Worm (Caenorhabditis elegans) whole organism, L2 larva: ENCODE measurements around the gene F42G2.7.

Experiments
- C34F6.9 ChIP-seq: fragments of 150-350 bp; optimal IDR thresholded peaks from 2 replicates; lab custom pipeline; 2014; ENCODE audit warnings: missing biosample characterization, missing genetic modification characterization
- F13H6.1 ChIP-seq: sonication (generic microtip); optimal IDR thresholded peaks from 2 replicates; lab custom pipeline; 2016; ENCODE audit warnings: missing genetic modification characterization, missing compliant biosample characterization
- R02D3.7 ChIP-seq: fragments of 150-350 bp; optimal IDR thresholded peaks from 2 replicates; lab custom pipeline; 2014; ENCODE audit warnings: missing biosample characterization, missing genetic modification characterization
- Y55F3AM.14 ChIP-seq: fragments of 200-800 bp; sonication (Bioruptor generic); optimal IDR thresholded peaks from 2 replicates; lab custom pipeline; 2018; ENCODE audit warnings: mild to moderate bottlenecking, missing genetic modification characterization, missing compliant biosample characterization
- ama-1 ChIP-seq: fragments of 150-350 bp; optimal IDR thresholded peaks from 2 replicates; lab custom pipeline; 2018; ENCODE audit warnings: inconsistent platforms
- ceh-16 ChIP-seq: fragments of 150-350 bp; optimal IDR thresholded peaks from 2 replicates; lab custom pipeline; 2014; ENCODE audit warnings: missing biosample characterization, missing genetic modification characterization
- ceh-82 ChIP-seq: fragments of 150-350 bp; optimal IDR thresholded peaks from 2 replicates; lab custom pipeline; 2014; ENCODE audit warnings: missing biosample characterization, missing genetic modification characterization
- crh-2 ChIP-seq: sonication (generic microtip); optimal IDR thresholded peaks from 2 replicates; lab custom pipeline; 2017; ENCODE audit warnings: missing biosample characterization, missing genetic modification characterization
- dmd-4 ChIP-seq: sonication (generic microtip); optimal IDR thresholded peaks from 2 replicates; lab custom pipeline; 2017; ENCODE audit warnings: missing biosample characterization, missing genetic modification characterization
- egl-27 ChIP-seq: sonication (generic microtip); optimal IDR thresholded peaks from 3 replicates; lab custom pipeline; 2017; ENCODE audit warnings: missing biosample characterization, missing genetic modification reagents, missing genetic modification characterization
- elt-3 ChIP-seq: sonication (generic microtip); optimal IDR thresholded peaks from 2 replicates; lab custom pipeline; 2017; ENCODE audit warnings: missing biosample characterization, missing genetic modification characterization
- gmeb-1 ChIP-seq: fragments of 150-350 bp; optimal IDR thresholded peaks from 2 replicates; lab custom pipeline; 2014; ENCODE audit warnings: missing biosample characterization, missing genetic modification characterization
- lin-11 ChIP-seq: fragments of 150-350 bp; sonication (generic microtip); optimal IDR thresholded peaks from 2 replicates; lab custom pipeline; 2014; ENCODE audit warnings: missing biosample characterization, missing genetic modification characterization, inconsistent platforms, mixed read lengths
- lin-13 ChIP-seq: fragments of 150-350 bp; optimal IDR thresholded peaks from 2 replicates; lab custom pipeline; 2014; ENCODE audit warnings: missing biosample characterization, missing genetic modification reagents, missing genetic modification characterization
- lin-39 ChIP-seq: fragments of 150-350 bp; optimal IDR thresholded peaks from 2 replicates; lab custom pipeline; 2014; ENCODE audit warnings: missing biosample characterization, missing genetic modification reagents, missing genetic modification characterization
- mab-5 ChIP-seq: fragments of 150-350 bp; optimal IDR thresholded peaks from 2 replicates; lab custom pipeline; 2014; ENCODE audit warnings: missing biosample characterization, missing genetic modification characterization
- mbf-1 ChIP-seq: sonication (generic microtip); optimal IDR thresholded peaks from 2 replicates; lab custom pipeline; 2017; ENCODE audit warnings: missing biosample characterization, missing genetic modification characterization
- mdl-1 ChIP-seq, 2 experiments: fragments of 150-350 bp in 1 of 2; sonication (generic microtip) in 1 of 2; optimal IDR thresholded peaks; 2 replicates each; lab custom pipeline; 2017; ENCODE audit warnings: missing biosample characterization in 2 of 2, missing genetic modification characterization in 2 of 2
- nhr-10 ChIP-seq: sonication (generic microtip); optimal IDR thresholded peaks from 2 replicates; lab custom pipeline; 2017; ENCODE audit warnings: missing biosample characterization, missing genetic modification characterization
- nhr-11 ChIP-seq: fragments of 150-350 bp; optimal IDR thresholded peaks from 2 replicates; lab custom pipeline; 2014; ENCODE audit warnings: missing biosample characterization, missing genetic modification characterization
- nhr-12 ChIP-seq: fragments of 150-350 bp; optimal IDR thresholded peaks from 2 replicates; lab custom pipeline; 2014; ENCODE audit warnings: missing biosample characterization, missing genetic modification characterization
- nhr-129 ChIP-seq: fragments of 150-350 bp; optimal IDR thresholded peaks from 2 replicates; lab custom pipeline; 2014; ENCODE audit warnings: missing biosample characterization, missing genetic modification characterization
- nhr-21 ChIP-seq: fragments of 150-350 bp; optimal IDR thresholded peaks from 2 replicates; lab custom pipeline; 2014; ENCODE audit warnings: missing biosample characterization, missing genetic modification characterization
- nhr-23 ChIP-seq: fragments of 150-350 bp; optimal IDR thresholded peaks from 2 replicates; lab custom pipeline; 2014; ENCODE audit warnings: missing biosample characterization, missing genetic modification reagents, missing genetic modification characterization
- nhr-237 ChIP-seq: fragments of 150-350 bp; optimal IDR thresholded peaks from 2 replicates; lab custom pipeline; 2014; ENCODE audit warnings: missing biosample characterization, missing genetic modification characterization
- nhr-25 ChIP-seq: fragments of 150-350 bp; sonication (generic microtip); optimal IDR thresholded peaks from 3 replicates; lab custom pipeline; 2014; ENCODE audit warnings: missing biosample characterization, missing genetic modification characterization
- nhr-6 ChIP-seq: fragments of 150-350 bp; optimal IDR thresholded peaks from 2 replicates; lab custom pipeline; 2014; ENCODE audit warnings: missing biosample characterization, missing genetic modification characterization
- nhr-77 ChIP-seq: fragments of 150-350 bp; optimal IDR thresholded peaks from 2 replicates; lab custom pipeline; 2014; ENCODE audit warnings: missing biosample characterization, missing genetic modification characterization
- sem-4 ChIP-seq: fragments of 150-350 bp; optimal IDR thresholded peaks from 2 replicates; lab custom pipeline; 2014; ENCODE audit warnings: missing biosample characterization, missing genetic modification reagents, missing genetic modification characterization
- sma-3 ChIP-seq: sonication (generic microtip); optimal IDR thresholded peaks from 2 replicates; lab custom pipeline; 2016; ENCODE audit warnings: missing genetic modification reagents, missing genetic modification characterization, missing compliant biosample characterization
- sma-9 ChIP-seq, 2 experiments: fragments of 150-350 bp in 1 of 2; sonication (generic microtip) in 1 of 2; optimal IDR thresholded peaks; 2 replicates each; lab custom pipeline; 2014 to 2016; ENCODE audit warnings: missing genetic modification characterization in 2 of 2, mild to moderate bottlenecking in 1 of 2, missing biosample characterization in 1 of 2, missing compliant biosample characterization in 1 of 2, missing genetic modification reagents in 1 of 2, moderate library complexity in 1 of 2
- snpc-4 ChIP-seq: fragments of 150-350 bp; optimal IDR thresholded peaks from 2 replicates; lab custom pipeline; 2014; ENCODE audit warnings: missing biosample characterization, missing genetic modification characterization
- unc-55 ChIP-seq: fragments of 150-350 bp; sonication (generic microtip); optimal IDR thresholded peaks from 3 replicates; lab custom pipeline; 2014; ENCODE audit warnings: missing biosample characterization, missing genetic modification reagents, missing genetic modification characterization
- unc-62 ChIP-seq: fragments of 150-350 bp; optimal IDR thresholded peaks from 2 replicates; lab custom pipeline; 2014; ENCODE audit warnings: missing biosample characterization, missing genetic modification reagents, missing genetic modification characterization
- zag-1 ChIP-seq: fragments of 150-350 bp; optimal IDR thresholded peaks from 2 replicates; lab custom pipeline; 2014; ENCODE audit warnings: missing biosample characterization, missing genetic modification characterization
- ztf-1 ChIP-seq: fragments of 200-800 bp; sonication (Bioruptor generic); conservative IDR thresholded peaks from 2 replicates; pipeline ENCODE4 v1.3.6; 2022; ENCODE audit warnings: missing genetic modification characterization, missing compliant biosample characterization
- ztf-11 ChIP-seq: sonication (generic microtip); optimal IDR thresholded peaks from 2 replicates; lab custom pipeline; 2017; ENCODE audit warnings: missing biosample characterization, missing genetic modification characterization

F42G2.7 gene

ce11 chrII:2385495-2385894 lies 32.5 kb upstream of the F42G2.7 start, which contains the start of gene F16G10.9:
Gene F16G10.9 (minus strand): TSS chrII:2385595.
- TF ChIP-seq unc-55 (GFP tag; lab: Kevin White, UChicago) (no peak), nhr-10 (tag; lab: Kevin White, UChicago) (no peak), zag-1 (tag; lab: Kevin White, UChicago) (no peak), elt-3 (tag; lab: Kevin White, UChicago) (no peak)

ce11 chrII:2390884-2391283 lies 27.1 kb upstream of the F42G2.7 start, which contains the start of gene F16G10.10:
Gene F16G10.10 (minus strand): TSS chrII:2390984.
- TF ChIP-seq ztf-11 (tag; lab: Kevin White, UChicago) = no peak
- TF ChIP-seq nhr-129 (tag; lab: Kevin White, UChicago) = no peak
- TF ChIP-seq lin-39 (tag; lab: Kevin White, UChicago) = no peak
- TF ChIP-seq unc-62 (GFP tag; lab: Kevin White, UChicago) = no peak
- no peak for TF ChIP-seq dmd-4
- TF ChIP-seq ztf-1 = no peak
- TF ChIP-seq lin-13 (GFP tag; lab: Kevin White, UChicago) = no peak
- no peak for TF ChIP-seq C34F6.9 (tag; lab: Kevin White, UChicago)

- TF ChIP-seq nhr-237 (tag; lab: Kevin White, UChicago) (no peak), unc-62 (GFP tag; lab: Kevin White, UChicago) (no peak), ceh-16 (tag; lab: Kevin White, UChicago) (no peak), F13H6.1 (tag; lab: Kevin White, UChicago) (no peak), sma-3 (GFP tag; lab: Kevin White, UChicago) (no peak)
These were observed 24.1 kb upstream of the F42G2.7 start, which contains the start of gene F16G10.11 for ce11 chrII:2393821-2394220. Gene F16G10.11 (minus strand): TSS chrII:2393921.

ce11 chrII:2395864-2396263 lies 22.1 kb upstream of the F42G2.7 start, which contains the start of gene F16G10.13:
Gene F16G10.13 (minus strand): TSS chrII:2395964.
- TF ChIP-seq nhr-11 (tag; lab: Kevin White, UChicago) (no peak), dmd-4 (no peak), ceh-82 (tag; lab: Kevin White, UChicago) (no peak), unc-55 (GFP tag; lab: Kevin White, UChicago) (no peak), mab-5 (tag; lab: Kevin White, UChicago) (no peak), nhr-23 (tag; lab: Kevin White, UChicago) (no peak), lin-13 (GFP tag; lab: Kevin White, UChicago) (no peak), mbf-1 (tag; lab: Kevin White, UChicago) (no peak), crh-2 (tag; lab: Kevin White, UChicago) (no peak), nhr-21 (tag; lab: Kevin White, UChicago) (no peak), ztf-11 (tag; lab: Kevin White, UChicago) (no peak), sma-9 (GFP tag; optimal IDR thresholded peaks at IDR 0.05; lab: Kevin White, UChicago) (no peak), sma-9 (tag; optimal IDR thresholded peaks at IDR 0.05; lab: Kevin White, UChicago) (no peak), nhr-12 (tag; lab: Kevin White, UChicago) (no peak), snpc-4 (no peak), nhr-77 (tag; lab: Kevin White, UChicago) (no peak), lin-11 (tag; lab: Kevin White, UChicago) (no peak), egl-27 (no peak), nhr-25 (no peak), R02D3.7 (tag; lab: Kevin White, UChicago) (no peak), gmeb-1 (tag; lab: Kevin White, UChicago) (no peak)

ce11 chrII:2398884-2399283 lies 19.1 kb upstream of the F42G2.7 start, which contains the start of gene F16G10.14:
Gene F16G10.14 (minus strand): TSS chrII:2398984.
- TF ChIP-seq R02D3.7 (tag; lab: Kevin White, UChicago) = no peak
- no peak for TF ChIP-seq snpc-4
- TF ChIP-seq mdl-1 (tag; optimal IDR thresholded peaks at IDR 0.05; lab: Kevin White, UChicago) = no peak
- no peak for TF ChIP-seq nhr-10 (tag; lab: Kevin White, UChicago)
- TF ChIP-seq sem-4 (tag; lab: Kevin White, UChicago) = no peak
- TF ChIP-seq crh-2 (tag; lab: Kevin White, UChicago) = no peak
- TF ChIP-seq egl-27 = no peak
- TF ChIP-seq F13H6.1 (tag; lab: Kevin White, UChicago) = no peak
- no peak for TF ChIP-seq nhr-129 (tag; lab: Kevin White, UChicago)
- no peak for TF ChIP-seq sma-3 (GFP tag; lab: Kevin White, UChicago)
- no peak for TF ChIP-seq nhr-23 (tag; lab: Kevin White, UChicago)
- TF ChIP-seq zag-1 (tag; lab: Kevin White, UChicago) = no peak
- TF ChIP-seq nhr-6 = no peak
- TF ChIP-seq unc-55 (GFP tag; lab: Kevin White, UChicago) = no peak
- no peak for TF ChIP-seq ama-1 (lab: Kevin White, UChicago)
- no peak for TF ChIP-seq Y55F3AM.14 (GFP tag; lab: Kevin White, UChicago)
- TF ChIP-seq elt-3 (tag; lab: Kevin White, UChicago) = no peak
